Worm (Caenorhabditis elegans): ENCODE measurements around the gene F59E12.9.

ce11 chrII:5633453-5633852 is 13.4 kb downstream of the F59E12.9 start:
- TF ChIP-seq lsy-2 (tag; optimal IDR thresholded peaks at IDR 0.05) = no peak
- no peak for TF ChIP-seq F10B5.3 (tag; optimal IDR thresholded peaks at IDR 0.05)
- no peak for TF ChIP-seq dve-1 (tag; optimal IDR thresholded peaks at IDR 0.05; ENCODE audit: insufficient read depth)
- TF ChIP-seq zag-1 (tag; optimal IDR thresholded peaks at IDR 0.05) = no peak

All from whole organism, L4 larva.